Fruit fly (Drosophila melanogaster): ENCODE data around the gene Mur89F.

Mur89F gene

DNA sequence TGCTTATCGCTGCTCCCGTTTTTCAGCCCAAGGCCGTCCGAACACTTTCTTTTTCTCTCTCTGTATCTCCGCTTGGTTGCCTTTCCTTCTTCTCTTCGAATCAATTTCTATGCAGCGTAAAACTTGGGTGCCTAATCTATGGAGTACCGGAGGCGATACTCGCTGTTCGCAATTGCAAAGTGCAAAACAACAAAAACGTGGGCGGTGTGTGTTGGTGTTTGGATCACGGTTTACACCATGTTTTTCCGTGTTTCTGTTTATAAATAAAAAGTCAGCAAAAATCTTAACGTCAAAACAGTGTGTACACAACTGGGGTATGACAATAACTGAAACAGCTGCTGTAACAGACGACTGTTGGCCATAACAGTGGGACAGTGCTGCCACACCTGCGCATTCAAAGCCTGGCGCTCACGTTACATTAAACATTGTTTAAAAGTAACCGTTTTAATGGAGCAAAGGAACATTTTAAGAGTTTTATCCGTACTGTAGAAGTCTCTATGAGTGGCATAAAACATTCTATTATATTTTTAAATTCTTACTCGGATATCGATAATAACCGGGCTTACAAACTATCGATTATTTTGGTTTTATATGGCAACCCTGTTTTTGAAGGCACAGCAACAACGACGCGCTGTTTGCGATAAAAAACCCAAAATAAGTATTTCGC is 52.7 kb downstream of the Mur89F start, which contains the start of the genes m-cup and Det (continued):
- TF ChIP-seq CG13424 (tag; optimal IDR thresholded peaks at IDR 0.05): peak; percentile 28
- no peak for TF ChIP-seq CG10959 (GFP tag; IDR thresholded peaks at IDR 0.05)
- TF ChIP-seq CG30020 (tag; optimal IDR thresholded peaks at IDR 0.05): no peak
- peak; percentile 61 for TF ChIP-seq phol (tag; optimal IDR thresholded peaks at IDR 0.05)
- TF ChIP-seq sob (GFP tag; IDR thresholded peaks at IDR 0.05): 0 out of 2 replicates have a peak, but pooled peaks have one; percentile 7
- TF ChIP-seq CG6654 (GFP tag; optimal IDR thresholded peaks at IDR 0.05): no peak
- peak; percentile 71 for TF ChIP-seq trem (tag; optimal IDR thresholded peaks at IDR 0.05)
- no peak for TF ChIP-seq cas (GFP tag; IDR thresholded peaks at IDR 0.05)
- TF ChIP-seq CG8765 (GFP tag; IDR thresholded peaks at IDR 0.05): no peak
- TF ChIP-seq Trl (optimal IDR thresholded peaks at IDR 0.05): no peak
- TF ChIP-seq Trl (GFP tag; optimal IDR thresholded peaks at IDR 0.05): peak; percentile 16
- TF ChIP-seq chif (GFP tag; optimal IDR thresholded peaks at IDR 0.05): peak in 1 of 2 experiments; percentile 27
- peak; percentile 69 for TF ChIP-seq Sry-δ (GFP tag; optimal IDR thresholded peaks at IDR 0.05)
- peak; percentile 29 for TF ChIP-seq Fer1 (GFP tag; optimal IDR thresholded peaks at IDR 0.05)
- no peak for TF ChIP-seq Eip74EF (GFP tag; optimal IDR thresholded peaks at IDR 0.05)
- TF ChIP-seq CG12219 (GFP tag; optimal IDR thresholded peaks at IDR 0.05): no peak
- no peak for TF ChIP-seq stc (GFP tag; IDR thresholded peaks at IDR 0.05)
- TF ChIP-seq Kr (GFP tag; optimal IDR thresholded peaks at IDR 0.05): no peak
- peak; percentile 51; the same call in 1 of the 2 replicates for TF ChIP-seq hbn (GFP tag; IDR thresholded peaks at IDR 0.05; ENCODE audit: partially characterized antibody)
- peak; percentile 73 for TF ChIP-seq vnd (GFP tag; IDR thresholded peaks at IDR 0.05; ENCODE audit: partially characterized antibody)
- TF ChIP-seq BEAF-32 (GFP tag; optimal IDR thresholded peaks at IDR 0.05): peak; percentile 86
- TF ChIP-seq nerfin-2 (GFP tag; IDR thresholded peaks at IDR 0.05; ENCODE audit: partially characterized antibody): no peak
- peak; percentile 26; the same call in 1 of the 3 replicates for TF ChIP-seq zen2 (GFP tag; IDR thresholded peaks at IDR 0.05; ENCODE audit: partially characterized antibody)
- TF ChIP-seq Gug (GFP tag; IDR thresholded peaks at IDR 0.05): no peak
- TF ChIP-seq CG10267 (tag; optimal IDR thresholded peaks at IDR 0.05): peak; percentile 51
- no peak for TF ChIP-seq z (GFP tag; IDR thresholded peaks at IDR 0.05)
- TF ChIP-seq insv (GFP tag; optimal IDR thresholded peaks at IDR 0.05): no peak
- TF ChIP-seq Bgb (GFP tag; IDR thresholded peaks at IDR 0.05; ENCODE audit: partially characterized antibody): peak; percentile 64
- peak; percentile 82 for TF ChIP-seq Scr (GFP tag; IDR thresholded peaks at IDR 0.05; ENCODE audit: partially characterized antibody)
- TF ChIP-seq Lhr (GFP tag; optimal IDR thresholded peaks at IDR 0.05): peak; percentile 49
- peak; percentile 49; the same call in 1 of the 2 replicates for TF ChIP-seq CG3847 (GFP tag; IDR thresholded peaks at IDR 0.05)
- TF ChIP-seq nerfin-1 (tag; optimal IDR thresholded peaks at IDR 0.05): no peak
- no peak for TF ChIP-seq slou (GFP tag; optimal IDR thresholded peaks at IDR 0.05)
- no peak for TF ChIP-seq dmrt11E (tag; optimal IDR thresholded peaks at IDR 0.05)
- peak; percentile 5 for TF ChIP-seq CG7786 (GFP tag; optimal IDR thresholded peaks at IDR 0.05)
- TF ChIP-seq CG18476 (GFP tag; optimal IDR thresholded peaks at IDR 0.05): no peak
- TF ChIP-seq en (GFP tag; optimal IDR thresholded peaks at IDR 0.05): no peak
- no peak for TF ChIP-seq CG11093 (GFP tag; IDR thresholded peaks at IDR 0.05)
- TF ChIP-seq CG30431 (GFP tag; optimal IDR thresholded peaks at IDR 0.05): no peak
- TF ChIP-seq luna (GFP tag; optimal IDR thresholded peaks at IDR 0.05): no peak
- TF ChIP-seq bigmax (GFP tag; optimal IDR thresholded peaks at IDR 0.05): no peak
- no peak for TF ChIP-seq mld (GFP tag; IDR thresholded peaks at IDR 0.05; ENCODE audit: partially characterized antibody)
- TF ChIP-seq CG6689 (GFP tag; IDR thresholded peaks at IDR 0.05): no peak
- peak; percentile 51; the same call in 1 of the 3 replicates for TF ChIP-seq CG34422 (GFP tag; IDR thresholded peaks at IDR 0.05)
- no peak for TF ChIP-seq Lpt (GFP tag; optimal IDR thresholded peaks at IDR 0.05)
- TF ChIP-seq HLH4C (GFP tag; IDR thresholded peaks at IDR 0.05; ENCODE audit: partially characterized antibody): peak; percentile 60; the same call in 1 of the 3 replicates
- peak; percentile 61; the same call in 2 of the 3 replicates for TF ChIP-seq CG6791 (GFP tag; IDR thresholded peaks at IDR 0.05; ENCODE audit: partially characterized antibody)
- no peak for TF ChIP-seq fu2 (GFP tag; optimal IDR thresholded peaks at IDR 0.05)
- peak; percentile 18 for TF ChIP-seq gfzf (GFP tag; optimal IDR thresholded peaks at IDR 0.05)
